Worm (Caenorhabditis elegans) whole organism, L1 larva: Measurements from ENCODE around the gene rin-1.

Experiments
- C04F5.9 ChIP-seq: sonication (generic microtip); optimal IDR thresholded peaks from 2 replicates; lab custom pipeline; 2016; ENCODE audit warnings: missing genetic modification characterization, missing compliant biosample characterization
- C16A3.4 ChIP-seq: fragments of 150-350 bp; optimal IDR thresholded peaks from 2 replicates; lab custom pipeline; 2014; ENCODE audit warnings: missing biosample characterization, missing genetic modification characterization
- ama-1 ChIP-seq: fragments of 150-350 bp; optimal IDR thresholded peaks from 2 replicates; lab custom pipeline; 2014
- ceh-63 ChIP-seq: fragments of 200-800 bp; sonication (Bioruptor generic); optimal IDR thresholded peaks from 2 replicates; lab custom pipeline; 2018; ENCODE audit warnings: mild to moderate bottlenecking, missing genetic modification characterization, missing compliant biosample characterization
- ceh-8 ChIP-seq: fragments of 200-800 bp; sonication (Bioruptor generic); optimal IDR thresholded peaks from 2 replicates; lab custom pipeline; 2018; ENCODE audit warnings: mild to moderate bottlenecking, missing genetic modification characterization, moderate library complexity, missing compliant biosample characterization
- ceh-82 ChIP-seq, 3 experiments: fragments of 150-350 bp in 1 of 3; sonication (generic microtip) in 2 of 3; optimal IDR thresholded peaks; 2 replicates each; lab custom pipeline; 2014 to 2017; ENCODE audit warnings: missing biosample characterization in 3 of 3, missing genetic modification characterization in 3 of 3
- ceh-90 ChIP-seq: sonication (generic microtip); optimal IDR thresholded peaks from 2 replicates; lab custom pipeline; 2016; ENCODE audit warnings: missing genetic modification characterization, missing compliant biosample characterization
- ces-1 ChIP-seq: fragments of 150-350 bp; optimal IDR thresholded peaks from 2 replicates; lab custom pipeline; 2014; ENCODE audit warnings: missing biosample characterization, missing genetic modification reagents, missing genetic modification characterization
- dpl-1 ChIP-seq, 3 experiments: fragments of 150-350 bp in 2 of 3; sonication (generic microtip) in 1 of 3; optimal IDR thresholded peaks; 2 replicates each; lab custom pipeline; 2014 to 2017; ENCODE audit warnings: missing biosample characterization in 3 of 3, missing genetic modification characterization in 3 of 3, missing genetic modification reagents in 3 of 3
- efl-1 ChIP-seq, 4 experiments: fragments of 150-350 bp; optimal IDR thresholded peaks in 3 of 4; peaks in 1 of 4; 1 replicate in 1 of 4; 2 replicates in 3 of 4; lab custom pipeline; 2014; ENCODE audit warnings: missing biosample characterization in 2 of 4, missing genetic modification characterization in 2 of 4, missing genetic modification reagents in 2 of 4
- egl-27 ChIP-seq, 2 experiments: fragments of 150-350 bp in 1 of 2; sonication (generic microtip); optimal IDR thresholded peaks; 3 replicates each; lab custom pipeline; 2017 to 2018; ENCODE audit warnings: missing biosample characterization in 2 of 2, missing genetic modification characterization in 2 of 2, missing genetic modification reagents in 2 of 2
- elt-2 ChIP-seq: sonication (generic microtip); optimal IDR thresholded peaks from 2 replicates; lab custom pipeline; 2016; ENCODE audit warnings: missing genetic modification characterization, mild to moderate bottlenecking, inconsistent platforms, missing compliant biosample characterization, missing genetic modification reagents
- elt-3 ChIP-seq, 6 experiments: fragments of 150-350 bp in 1 of 6; sonication (generic microtip); optimal IDR thresholded peaks; 2 replicates each; lab custom pipeline; 2017 to 2018; ENCODE audit warnings: missing biosample characterization in 6 of 6, missing genetic modification characterization in 6 of 6, inconsistent platforms in 1 of 6
- fkh-10 ChIP-seq: sonication (generic microtip); optimal IDR thresholded peaks from 2 replicates; lab custom pipeline; 2017; ENCODE audit warnings: missing biosample characterization, missing genetic modification reagents, missing genetic modification characterization
- fkh-4 ChIP-seq: sonication (generic microtip); optimal IDR thresholded peaks from 2 replicates; lab custom pipeline; 2016; ENCODE audit warnings: missing compliant biosample characterization, missing genetic modification characterization, borderline replicate concordance
- fkh-8 ChIP-seq: sonication (generic microtip); optimal IDR thresholded peaks from 2 replicates; lab custom pipeline; 2016; ENCODE audit warnings: mild to moderate bottlenecking, missing genetic modification characterization, missing compliant biosample characterization
- grh-1 ChIP-seq: fragments of 200-800 bp; sonication (Bioruptor generic); IDR thresholded peaks from 2 replicates; pipeline ENCODE4 v1.3.6; 2022; ENCODE audit warnings: missing genetic modification reagents, missing genetic modification characterization, missing compliant biosample characterization
- hlh-4 ChIP-seq: sonication (generic microtip); optimal IDR thresholded peaks from 2 replicates; lab custom pipeline; 2016; ENCODE audit warnings: mild to moderate bottlenecking, missing genetic modification characterization, missing compliant biosample characterization
- jun-1 ChIP-seq: fragments of 150-350 bp; optimal IDR thresholded peaks from 2 replicates; lab custom pipeline; 2014; ENCODE audit warnings: missing biosample characterization, missing genetic modification reagents, missing genetic modification characterization
- lin-13 ChIP-seq: fragments of 150-350 bp; optimal IDR thresholded peaks from 2 replicates; lab custom pipeline; 2014; ENCODE audit warnings: missing biosample characterization, missing genetic modification reagents, missing genetic modification characterization
- lin-14 ChIP-seq: fragments of 200-800 bp; sonication (Bioruptor generic); optimal IDR thresholded peaks from 2 replicates; lab custom pipeline; 2018; ENCODE audit warnings: mild to moderate bottlenecking, missing genetic modification characterization, moderate library complexity, missing compliant biosample characterization
- lin-35 ChIP-seq, 2 experiments: fragments of 150-350 bp; optimal IDR thresholded peaks; 2 replicates each; lab custom pipeline; 2014; ENCODE audit warnings: missing biosample characterization in 2 of 2, missing genetic modification characterization in 2 of 2, missing genetic modification reagents in 2 of 2
- lsy-2 ChIP-seq, 2 experiments: fragments of 150-350 bp; optimal IDR thresholded peaks; 2 replicates each; lab custom pipeline; 2014; ENCODE audit warnings: missing biosample characterization in 2 of 2, missing genetic modification characterization in 2 of 2
- mab-9 ChIP-seq: fragments of 200-800 bp; sonication (Bioruptor generic); IDR thresholded peaks from 2 replicates; pipeline ENCODE4 v1.3.6; 2022; ENCODE audit warnings: missing genetic modification reagents, missing genetic modification characterization, missing compliant biosample characterization
- mdl-1 ChIP-seq, 2 experiments: fragments of 150-350 bp; optimal IDR thresholded peaks; 2 replicates each; lab custom pipeline; 2014 to 2017; ENCODE audit warnings: missing biosample characterization in 2 of 2, missing genetic modification characterization in 2 of 2, inconsistent platforms in 1 of 2
- mef-2 ChIP-seq: fragments of 150-350 bp; optimal IDR thresholded peaks from 2 replicates; lab custom pipeline; 2014; ENCODE audit warnings: missing biosample characterization, missing genetic modification characterization
- mep-1 ChIP-seq: fragments of 150-350 bp; optimal IDR thresholded peaks from 2 replicates; lab custom pipeline; 2014; ENCODE audit warnings: missing biosample characterization, missing genetic modification characterization
- nhr-11 ChIP-seq: fragments of 150-350 bp; optimal IDR thresholded peaks from 2 replicates; lab custom pipeline; 2014; ENCODE audit warnings: missing biosample characterization, missing genetic modification characterization
- nhr-19 ChIP-seq: fragments of 200-800 bp; sonication (Bioruptor generic); conservative IDR thresholded peaks from 2 replicates; pipeline ENCODE4 v1.3.6; 2022; ENCODE audit warnings: missing genetic modification characterization, missing compliant biosample characterization
- nhr-20 ChIP-seq: sonication (generic microtip); optimal IDR thresholded peaks from 2 replicates; lab custom pipeline; 2016; ENCODE audit warnings: mild to moderate bottlenecking, missing genetic modification characterization, missing compliant biosample characterization
- nhr-47 ChIP-seq: sonication (generic microtip); optimal IDR thresholded peaks from 2 replicates; lab custom pipeline; 2016; ENCODE audit warnings: mild to moderate bottlenecking, missing genetic modification characterization, moderate library complexity, missing compliant biosample characterization
- nhr-71 ChIP-seq: sonication (generic microtip); optimal IDR thresholded peaks from 2 replicates; lab custom pipeline; 2016; ENCODE audit warnings: mild to moderate bottlenecking, missing genetic modification characterization, moderate library complexity, missing compliant biosample characterization
- nhr-77 ChIP-seq: fragments of 150-350 bp; optimal IDR thresholded peaks from 2 replicates; lab custom pipeline; 2014; ENCODE audit warnings: missing biosample characterization, missing genetic modification characterization
- nhr-85 ChIP-seq: sonication (generic microtip); peaks from one replicate; lab custom pipeline; 2016; ENCODE audit warnings: missing genetic modification characterization, inconsistent platforms, missing compliant biosample characterization
- nhr-90 ChIP-seq: sonication (generic microtip); optimal IDR thresholded peaks from 2 replicates; lab custom pipeline; 2016; ENCODE audit warnings: mild to moderate bottlenecking, missing genetic modification characterization, missing compliant biosample characterization; ENCODE audit not compliant: poor library complexity
- pag-3 ChIP-seq: sonication (generic microtip); optimal IDR thresholded peaks from 2 replicates; lab custom pipeline; 2017; ENCODE audit warnings: missing genetic modification characterization, mild to moderate bottlenecking, missing compliant biosample characterization, antibody characterized with exemption, borderline replicate concordance; ENCODE audit not compliant: insufficient read depth
- pqm-1 ChIP-seq: sonication (generic microtip); optimal IDR thresholded peaks from 3 replicates; lab custom pipeline; 2017; ENCODE audit warnings: missing biosample characterization, missing genetic modification characterization
- rnt-1 ChIP-seq: sonication (generic microtip); optimal IDR thresholded peaks from 2 replicates; lab custom pipeline; 2016; ENCODE audit warnings: mild to moderate bottlenecking, missing genetic modification characterization, moderate library complexity, missing compliant biosample characterization
- skn-1 ChIP-seq: fragments of 150-350 bp; optimal IDR thresholded peaks from 2 replicates; lab custom pipeline; 2014; ENCODE audit warnings: missing biosample characterization, missing genetic modification characterization
- snpc-4 ChIP-seq: fragments of 150-350 bp; optimal IDR thresholded peaks from 2 replicates; lab custom pipeline; 2014; ENCODE audit warnings: missing biosample characterization, missing genetic modification characterization
- snu-23 ChIP-seq: sonication (generic microtip); optimal IDR thresholded peaks from 2 replicates; lab custom pipeline; 2016; ENCODE audit warnings: missing genetic modification characterization, missing compliant biosample characterization
- sup-37 ChIP-seq: fragments of 200-800 bp; sonication (Bioruptor generic); optimal IDR thresholded peaks from 2 replicates; lab custom pipeline; 2018; ENCODE audit warnings: mild to moderate bottlenecking, missing genetic modification characterization, missing compliant biosample characterization
- tbx-2 ChIP-seq: sonication (generic microtip); optimal IDR thresholded peaks from 2 replicates; lab custom pipeline; 2016; ENCODE audit warnings: missing genetic modification characterization, missing compliant biosample characterization
- unc-130 ChIP-seq: fragments of 150-350 bp; optimal IDR thresholded peaks from 2 replicates; lab custom pipeline; 2017; ENCODE audit warnings: missing biosample characterization, missing genetic modification characterization, inconsistent platforms
- unc-30 ChIP-seq: sonication (generic microtip); optimal IDR thresholded peaks from 2 replicates; lab custom pipeline; 2017; ENCODE audit warnings: missing biosample characterization, missing genetic modification characterization
- unc-86 ChIP-seq: sonication (generic microtip); optimal IDR thresholded peaks from 2 replicates; lab custom pipeline; 2016; ENCODE audit warnings: missing genetic modification characterization, missing compliant biosample characterization
- unc-98 ChIP-seq: fragments of 200-800 bp; sonication (Bioruptor generic); IDR thresholded peaks from 2 replicates; pipeline ENCODE4 v1.3.6; 2022; ENCODE audit warnings: missing genetic modification characterization, missing compliant biosample characterization
- vab-15 ChIP-seq: sonication (generic microtip); optimal IDR thresholded peaks from 2 replicates; lab custom pipeline; 2017; ENCODE audit warnings: missing genotype, mild to moderate bottlenecking, missing genetic modification characterization, missing compliant biosample characterization
- zip-4 ChIP-seq: fragments of 200-800 bp; sonication (Bioruptor generic); optimal IDR thresholded peaks from 2 replicates; lab custom pipeline; 2018; ENCODE audit warnings: mild to moderate bottlenecking, missing genetic modification characterization, moderate library complexity, missing compliant biosample characterization

The rin-1 gene

ce11 chrV:14851206-14851605 lies 35.8 kb upstream of the rin-1 start (continued):
- TF ChIP-seq fkh-4 (tag; lab: Kevin White, UChicago) (no peak), fkh-8 (tag; lab: Kevin White, UChicago) (peak; percentile 37), nhr-11 (no peak), unc-98 (GFP tag; lab: Robert Waterston, UW) (no peak), lin-35 (GFP tag; optimal IDR thresholded peaks at IDR 0.05; lab: Kevin White, UChicago) (peak in 1 of 2 experiments; percentile 40), nhr-77 (no peak)

DNA sequence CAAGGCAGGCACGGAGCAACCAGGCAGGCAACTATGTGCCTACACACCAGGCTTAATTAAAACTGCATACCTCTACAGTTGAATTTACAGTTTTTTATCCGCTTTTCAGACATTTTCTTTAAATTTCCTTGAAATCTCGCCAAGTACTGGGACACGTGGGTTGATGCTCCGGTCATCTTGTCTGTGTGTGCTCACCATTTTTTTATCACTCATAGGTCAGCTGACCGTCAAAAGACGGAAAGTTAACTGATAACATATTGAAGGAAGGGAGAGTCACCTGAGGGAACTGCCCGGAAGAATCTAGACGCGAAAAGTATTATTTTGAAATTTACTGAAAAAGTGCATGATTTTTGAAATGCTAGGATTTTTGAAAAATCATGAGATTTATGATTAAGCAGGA lies 35.1 kb upstream of the rin-1 start:
- peak in 1 of 3 experiments; percentile 18 for TF ChIP-seq dpl-1 (GFP tag; optimal IDR thresholded peaks at IDR 0.05; lab: Kevin White, UChicago)
- peak; percentile 8 for TF ChIP-seq nhr-20
- no peak for TF ChIP-seq mef-2
- no peak for TF ChIP-seq ceh-90 (tag; lab: Kevin White, UChicago)
- no peak for TF ChIP-seq hlh-4 (tag; lab: Kevin White, UChicago)
- TF ChIP-seq lsy-2 (tag; optimal IDR thresholded peaks at IDR 0.05; lab: Kevin White, UChicago): peak in 1 of 2 experiments; percentile 47
- peak; percentile 3 for TF ChIP-seq C16A3.4
- no peak for TF ChIP-seq ceh-82 (tag; optimal IDR thresholded peaks at IDR 0.05; lab: Kevin White, UChicago)
- no peak for TF ChIP-seq egl-27 (tag; optimal IDR thresholded peaks at IDR 0.05; lab: Kevin White, UChicago)
- TF ChIP-seq skn-1: peak; percentile 49
- peak; percentile 22 for TF ChIP-seq jun-1 (tag; lab: Kevin White, UChicago)
- no peak for TF ChIP-seq ces-1
- TF ChIP-seq nhr-85 (tag; lab: Kevin White, UChicago): no peak
- TF ChIP-seq elt-3 (tag; optimal IDR thresholded peaks at IDR 0.05; lab: Kevin White, UChicago): no peak
- TF ChIP-seq lin-13 (GFP tag; lab: Kevin White, UChicago): peak; percentile 26
- TF ChIP-seq elt-2: peak; percentile 87
- no peak for TF ChIP-seq nhr-47
- no peak for TF ChIP-seq mab-9 (GFP tag; lab: Robert Waterston, UW)
- no peak for TF ChIP-seq ceh-63
- TF ChIP-seq vab-15: no peak
- no peak for TF ChIP-seq efl-1 (optimal IDR thresholded peaks at IDR 0.05; lab: Kevin White, UChicago)
- peak in 1 of 2 experiments; percentile 85 for TF ChIP-seq efl-1 (GFP tag; optimal IDR thresholded peaks at IDR 0.05 in 1 of 2; lab: Kevin White, UChicago)
- no peak for TF ChIP-seq grh-1 (GFP tag; lab: Robert Waterston, UW)
- TF ChIP-seq pqm-1 (tag; lab: Kevin White, UChicago): peak; percentile 64
- TF ChIP-seq mep-1: no peak
- no peak for TF ChIP-seq unc-86 (tag; lab: Kevin White, UChicago)
- TF ChIP-seq nhr-19 (GFP tag; lab: Robert Waterston, UW): peak; percentile 50
- TF ChIP-seq sup-37 (GFP tag; lab: Kevin White, UChicago): peak; percentile 5
- peak in 1 of 2 experiments; percentile 52 for TF ChIP-seq lin-35 (GFP tag; optimal IDR thresholded peaks at IDR 0.05; lab: Kevin White, UChicago)
- TF ChIP-seq snpc-4: no peak
- peak; percentile 51 for TF ChIP-seq ama-1 (lab: Kevin White, UChicago)
- TF ChIP-seq lin-14: peak; percentile 10
- peak; percentile 67 for TF ChIP-seq nhr-71 (tag; lab: Kevin White, UChicago)
- peak in 1 of 2 experiments; percentile 73 for TF ChIP-seq mdl-1 (tag; optimal IDR thresholded peaks at IDR 0.05; lab: Kevin White, UChicago)
- TF ChIP-seq rnt-1 (tag; lab: Kevin White, UChicago): peak; percentile 58

ce11 chrV:14849628-14850027 lies 34.2 kb upstream of the rin-1 start:
- TF ChIP-seq ces-1 (no peak), efl-1 (optimal IDR thresholded peaks at IDR 0.05; lab: Kevin White, UChicago) (peak; percentile 27 to 43), efl-1 (GFP tag; optimal IDR thresholded peaks at IDR 0.05 in 1 of 2; lab: Kevin White, UChicago) (peak; percentile 20 to 84), pag-3 (peak; percentile 78), snu-23 (GFP tag; lab: Kevin White, UChicago) (peak; percentile 76), fkh-10 (GFP tag; lab: Kevin White, UChicago) (no peak), unc-130 (tag; lab: Kevin White, UChicago) (peak; percentile 73), jun-1 (tag; lab: Kevin White, UChicago) (peak; percentile 32), zip-4 (GFP tag; lab: Kevin White, UChicago) (no peak), nhr-90 (tag; lab: Kevin White, UChicago) (peak; percentile 57), lin-13 (GFP tag; lab: Kevin White, UChicago) (peak; percentile 61), skn-1 (peak; percentile 52), unc-30 (tag; lab: Kevin White, UChicago) (no peak), rnt-1 (tag; lab: Kevin White, UChicago) (peak; percentile 46), nhr-20 (peak; percentile 81), tbx-2 (peak; percentile 62), C04F5.9 (no peak), snpc-4 (peak; percentile 23), ceh-8 (GFP tag; lab: Kevin White, UChicago) (no peak)
